Fruit fly (Drosophila melanogaster) whole organism, embryonic: ENCODE measurements around the gene CG2147.

Source experiments
- B-H2 ChIP-seq: fragments of 200-800 bp; sonication (Bioruptor generic); optimal IDR thresholded peaks from 2 replicates; lab custom pipeline; 2018; ENCODE audit warnings: missing biosample characterization, mild to moderate bottlenecking, missing genetic modification characterization
- CG10147 ChIP-seq: fragments of 200-800 bp; sonication (Bioruptor generic); optimal IDR thresholded peaks from 2 replicates; lab custom pipeline; 2019; ENCODE audit warnings: missing biosample characterization, mild to moderate bottlenecking, missing genetic modification characterization, moderate library complexity
- CG1024 ChIP-seq: fragments of 200-800 bp; sonication (Bioruptor generic); IDR thresholded peaks from 2 replicates; pipeline ENCODE4 v1.3.6; 2022; ENCODE audit warnings: missing biosample characterization, missing genetic modification characterization
- CG10366 ChIP-seq: fragments of 200-800 bp; sonication (Bioruptor generic); IDR thresholded peaks from 2 replicates; pipeline ENCODE4 v1.3.6; 2022; ENCODE audit warnings: missing biosample characterization, missing genetic modification characterization
- CG11085 ChIP-seq: fragments of 200-800 bp; sonication (Bioruptor generic); IDR thresholded peaks from 2 replicates; pipeline ENCODE4 v1.3.6; 2022; ENCODE audit warnings: missing biosample characterization, missing genetic modification characterization
- CG14050 ChIP-seq: fragments of 200-800 bp; sonication (Bioruptor generic); IDR thresholded peaks from 3 replicates; pipeline ENCODE4 v1.3.6; 2022; ENCODE audit warnings: missing biosample characterization, missing genetic modification characterization
- CG15696 ChIP-seq: fragments of 200-800 bp; sonication (Bioruptor generic); optimal IDR thresholded peaks from 2 replicates; lab custom pipeline; 2019; ENCODE audit warnings: missing biosample characterization, mild to moderate bottlenecking, missing genetic modification characterization, moderate library complexity
- CG1647 ChIP-seq: fragments of 200-800 bp; sonication (Bioruptor generic); optimal IDR thresholded peaks from 3 replicates; lab custom pipeline; 2016; ENCODE audit warnings: missing biosample characterization, missing genetic modification characterization
- CG17385 ChIP-seq: fragments of 200-800 bp; sonication (Bioruptor generic); optimal IDR thresholded peaks from 3 replicates; lab custom pipeline; 2018; ENCODE audit warnings: missing biosample characterization, mild to moderate bottlenecking, missing genetic modification characterization
- CG17612 ChIP-seq: fragments of 200-800 bp; sonication (Bioruptor generic); IDR thresholded peaks from 2 replicates; pipeline ENCODE4 v1.3.6; 2022; ENCODE audit warnings: missing biosample characterization, missing genetic modification characterization
- CG2202 ChIP-seq: fragments of 200-800 bp; sonication (Bioruptor generic); optimal IDR thresholded peaks from 2 replicates; lab custom pipeline; 2018; ENCODE audit warnings: missing biosample characterization, mild to moderate bottlenecking, missing genetic modification characterization
- CG3065 ChIP-seq: fragments of 200-800 bp; sonication (Bioruptor generic); optimal IDR thresholded peaks from 2 replicates; lab custom pipeline; 2016; ENCODE audit warnings: missing biosample characterization, missing genetic modification characterization
- CG31224 ChIP-seq: fragments of 200-800 bp; sonication (Bioruptor generic); IDR thresholded peaks from 2 replicates; pipeline ENCODE4 v1.3.6; 2022; ENCODE audit warnings: missing biosample characterization, missing genetic modification characterization
- CG33557 ChIP-seq: fragments of 200-800 bp; sonication (Bioruptor generic); optimal IDR thresholded peaks from 2 replicates; lab custom pipeline; 2019; ENCODE audit warnings: missing biosample characterization, mild to moderate bottlenecking, missing genetic modification characterization, moderate library complexity
- CG3407 ChIP-seq: fragments of 200-800 bp; sonication (Bioruptor generic); optimal IDR thresholded peaks from 2 replicates; lab custom pipeline; 2018; ENCODE audit warnings: missing biosample characterization, mild to moderate bottlenecking, missing genetic modification characterization
- CG34376 ChIP-seq: fragments of 200-800 bp; sonication (Bioruptor generic); optimal IDR thresholded peaks from 2 replicates; lab custom pipeline; 2018; ENCODE audit warnings: missing biosample characterization, mild to moderate bottlenecking, missing genetic modification characterization
- CG3847 ChIP-seq: fragments of 200-800 bp; sonication (Bioruptor generic); IDR thresholded peaks from 2 replicates; pipeline ENCODE4 v1.3.6; 2022; ENCODE audit warnings: missing biosample characterization, missing genetic modification characterization
- CG4617 ChIP-seq: fragments of 200-800 bp; sonication (Bioruptor generic); optimal IDR thresholded peaks from 3 replicates; lab custom pipeline; 2016; ENCODE audit warnings: missing biosample characterization, missing genetic modification characterization, borderline replicate concordance
- CG6813 ChIP-seq: fragments of 200-800 bp; sonication (Bioruptor generic); optimal IDR thresholded peaks from 2 replicates; lab custom pipeline; 2017; ENCODE audit warnings: missing biosample characterization, missing genetic modification characterization, mild to moderate bottlenecking, moderate library complexity, missing genetic modification reagents
- CG6854 ChIP-seq: fragments of 200-800 bp; sonication (Bioruptor generic); optimal IDR thresholded peaks from 3 replicates; lab custom pipeline; 2017; ENCODE audit warnings: missing biosample characterization, mild to moderate bottlenecking, missing genetic modification characterization
- CG7987 ChIP-seq: fragments of 200-800 bp; sonication (Bioruptor generic); optimal IDR thresholded peaks from 2 replicates; lab custom pipeline; 2018; ENCODE audit warnings: missing biosample characterization, mild to moderate bottlenecking, missing genetic modification characterization, moderate library complexity
- CG8290 ChIP-seq, 3 experiments: fragments of 200-800 bp; sonication (Bioruptor generic); optimal IDR thresholded peaks; 2 replicates each; lab custom pipeline; 2016 to 2019; ENCODE audit warnings: missing biosample characterization in 3 of 3, missing genetic modification characterization in 3 of 3, mild to moderate bottlenecking in 2 of 3, moderate library complexity in 1 of 3
- CG8765 ChIP-seq: fragments of 200-800 bp; sonication (Bioruptor generic); IDR thresholded peaks from 2 replicates; pipeline ENCODE4 v1.3.6; 2022; ENCODE audit warnings: missing biosample characterization, missing genetic modification characterization
- CG8944 ChIP-seq: fragments of 200-800 bp; sonication (Bioruptor generic); optimal IDR thresholded peaks from 3 replicates; lab custom pipeline; 2016; ENCODE audit warnings: missing biosample characterization, missing genetic modification characterization
- CTCF ChIP-seq: fragments of 200-800 bp; sonication (Bioruptor generic); optimal IDR thresholded peaks from 2 replicates; lab custom pipeline; 2017; ENCODE audit warnings: missing biosample characterization, mild to moderate bottlenecking, missing genetic modification characterization, moderate library complexity
- Camta ChIP-seq: fragments of 200-800 bp; sonication (Bioruptor generic); optimal IDR thresholded peaks from 2 replicates; lab custom pipeline; 2016; ENCODE audit warnings: missing biosample characterization, missing genetic modification characterization
- CrebB ChIP-seq: fragments of 200-800 bp; sonication (Bioruptor generic); optimal IDR thresholded peaks from 3 replicates; lab custom pipeline; 2018; ENCODE audit warnings: missing biosample characterization, mild to moderate bottlenecking, missing genetic modification characterization
- D ChIP-seq, 2 experiments: fragments of 200-800 bp in 1 of 2; fragments of >200 bp in 1 of 2; sonication (Bioruptor generic) in 1 of 2; optimal IDR thresholded peaks; 2 replicates in 1 of 2; 3 replicates in 1 of 2; lab custom pipeline; 2017; ENCODE audit warnings: mild to moderate bottlenecking in 1 of 2, missing biosample characterization in 1 of 2, missing genetic modification characterization in 1 of 2, missing genetic modification reagents in 1 of 2
- Fer1 ChIP-seq: fragments of 200-800 bp; sonication (Bioruptor generic); optimal IDR thresholded peaks from 2 replicates; lab custom pipeline; 2017; ENCODE audit warnings: missing biosample characterization, mild to moderate bottlenecking, missing genetic modification characterization
- Gug ChIP-seq: fragments of 200-800 bp; sonication (Bioruptor generic); IDR thresholded peaks from 4 replicates; pipeline ENCODE4 v1.3.6; 2022; ENCODE audit warnings: missing biosample characterization, missing genetic modification characterization
- HHEX ChIP-seq: fragments of 200-800 bp; sonication (Bioruptor generic); optimal IDR thresholded peaks from 3 replicates; lab custom pipeline; 2017; ENCODE audit warnings: missing biosample characterization, mild to moderate bottlenecking, missing genetic modification characterization, missing genetic modification reagents
- Oli ChIP-seq: fragments of 200-800 bp; sonication (Bioruptor generic); optimal IDR thresholded peaks from 2 replicates; lab custom pipeline; 2018; ENCODE audit warnings: missing biosample characterization, mild to moderate bottlenecking, missing genetic modification characterization, moderate library complexity
- Scr ChIP-seq: fragments of 200-800 bp; sonication (Bioruptor generic); IDR thresholded peaks from 2 replicates; pipeline ENCODE4 v1.3.6; 2022; ENCODE audit warnings: missing biosample characterization, missing genetic modification characterization; ENCODE audit not compliant: partially characterized antibody
- Spps ChIP-seq: fragments of 200-800 bp; sonication (Bioruptor generic); optimal IDR thresholded peaks from 2 replicates; lab custom pipeline; 2018; ENCODE audit warnings: missing biosample characterization, mild to moderate bottlenecking, missing genetic modification characterization
- Sry-δ ChIP-seq: fragments of 200-800 bp; sonication (Bioruptor generic); optimal IDR thresholded peaks from 2 replicates; lab custom pipeline; 2016; ENCODE audit warnings: missing biosample characterization, missing genetic modification characterization
- br ChIP-seq: fragments of >200 bp; optimal IDR thresholded peaks from 2 replicates; lab custom pipeline; 2017
- chinmo ChIP-seq: fragments of 200-800 bp; sonication (Bioruptor generic); IDR thresholded peaks from 4 replicates; pipeline ENCODE4 v1.3.6; 2022; ENCODE audit warnings: missing biosample characterization, missing genetic modification characterization; ENCODE audit not compliant: partially characterized antibody
- emc ChIP-seq: fragments of 200-800 bp; sonication (Bioruptor generic); optimal IDR thresholded peaks from 2 replicates; lab custom pipeline; 2016; ENCODE audit warnings: missing biosample characterization, missing genetic modification characterization
- gfzf ChIP-seq: fragments of 200-800 bp; sonication (Bioruptor generic); optimal IDR thresholded peaks from 2 replicates; lab custom pipeline; 2016; ENCODE audit warnings: missing biosample characterization, mild to moderate bottlenecking, missing genetic modification characterization, moderate library complexity
- hth ChIP-seq: fragments of >200 bp; optimal IDR thresholded peaks from 2 replicates; lab custom pipeline; 2017; ENCODE audit warnings: inconsistent platforms
- jigr1 ChIP-seq: fragments of 200-800 bp; sonication (Bioruptor generic); IDR thresholded peaks from 3 replicates; pipeline ENCODE4 v1.3.6; 2022; ENCODE audit warnings: missing biosample characterization, missing genetic modification characterization
- lov ChIP-seq, 2 experiments: fragments of 200-800 bp in 1 of 2; fragments of >200 bp in 1 of 2; sonication (Bioruptor generic) in 1 of 2; IDR thresholded peaks in 1 of 2; optimal IDR thresholded peaks in 1 of 2; 2 replicates in 1 of 2; 3 replicates in 1 of 2; pipeline versions ENCODE4 v1.3.6 to Lab custom; 2017 to 2022; ENCODE audit warnings: missing biosample characterization in 1 of 2, missing genetic modification characterization in 1 of 2
- sc ChIP-seq, 3 experiments: fragments of >200 bp in 2 of 3; fragments of 200-800 bp in 1 of 3; sonication (Bioruptor generic) in 1 of 3; optimal IDR thresholded peaks; 2 replicates in 2 of 3; 3 replicates in 1 of 3; lab custom pipeline; 2017; ENCODE audit warnings: mild to moderate bottlenecking in 1 of 3, missing biosample characterization in 1 of 3, missing genetic modification characterization in 1 of 3, missing genetic modification reagents in 1 of 3
- sens-2 ChIP-seq: fragments of 200-800 bp; sonication (Bioruptor generic); IDR thresholded peaks from 2 replicates; pipeline ENCODE4 v1.3.6; 2022; ENCODE audit warnings: missing biosample characterization, missing genetic modification characterization
- sob ChIP-seq: fragments of 200-800 bp; sonication (Bioruptor generic); IDR thresholded peaks from 2 replicates; pipeline ENCODE4 v1.3.6; 2022; ENCODE audit warnings: missing biosample characterization, missing genetic modification characterization
- tna ChIP-seq: fragments of 200-800 bp; sonication (Bioruptor generic); IDR thresholded peaks from 2 replicates; pipeline ENCODE4 v1.3.6; 2022; ENCODE audit warnings: missing biosample characterization, missing genetic modification characterization; ENCODE audit not compliant: partially characterized antibody
- tx ChIP-seq: fragments of 200-800 bp; sonication (Bioruptor generic); optimal IDR thresholded peaks from 2 replicates; lab custom pipeline; 2016; ENCODE audit warnings: missing biosample characterization, missing genetic modification characterization
- wek ChIP-seq: fragments of 200-800 bp; sonication (Bioruptor generic); optimal IDR thresholded peaks from 3 replicates; lab custom pipeline; 2018; ENCODE audit warnings: missing biosample characterization, mild to moderate bottlenecking, missing genetic modification characterization, moderate library complexity

Gene CG2147

DNA sequence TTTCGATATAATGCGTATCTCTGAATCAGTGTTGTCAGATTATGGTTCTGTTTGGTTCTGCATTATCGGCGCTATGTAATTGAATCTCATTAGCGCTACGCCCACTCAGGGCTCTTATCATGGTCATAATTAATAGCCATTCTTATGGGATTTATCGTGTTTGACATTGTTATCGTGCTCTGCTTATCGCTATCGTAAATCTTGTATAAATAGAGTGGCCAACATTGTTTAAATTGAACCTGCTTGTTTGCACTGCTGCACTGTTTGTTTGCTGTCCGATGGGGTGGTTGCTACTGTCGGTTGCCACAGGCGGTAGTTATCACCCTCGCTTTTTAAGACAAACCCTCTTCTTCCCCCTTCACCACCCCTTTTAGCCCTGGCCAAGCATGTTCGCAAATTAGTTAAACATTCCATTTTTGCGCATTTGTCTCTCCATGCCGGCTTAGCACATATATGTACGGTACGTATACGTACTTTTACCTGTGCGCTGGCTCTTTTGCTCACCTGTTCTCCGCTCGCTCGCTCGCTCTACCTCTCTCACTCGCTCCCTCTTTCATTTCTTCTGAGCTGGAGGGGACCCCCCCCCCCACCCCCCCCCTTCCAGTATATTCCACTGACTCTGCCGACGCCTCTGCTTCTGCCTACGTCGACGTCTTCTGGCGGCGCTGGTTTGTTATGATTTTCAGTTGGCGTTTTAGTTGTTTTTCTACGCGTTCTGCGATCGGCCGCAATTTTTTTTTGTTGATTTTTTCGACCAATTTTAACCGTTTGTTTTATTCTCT lies 10.4 kb upstream of the CG2147 start (continued):
- TF ChIP-seq CG11085 (GFP tag; lab: Robert Waterston, UW) (no peak), tx (GFP tag; lab: Kevin White, UChicago) (peak; percentile 16), CrebB (tag; lab: Kevin White, UChicago) (peak; percentile 44), sens-2 (GFP tag; lab: Robert Waterston, UW) (0 out of 2 replicates have a peak, but pooled peaks have one; percentile 30), Camta (GFP tag; lab: Kevin White, UChicago) (peak; percentile 43), Fer1 (GFP tag; lab: Kevin White, UChicago) (peak; percentile 75), br (lab: Kevin White, UChicago) (no peak), CG3847 (no peak), Scr (GFP tag; lab: Robert Waterston, UW) (no peak), tna (no peak), CG6854 (GFP tag; lab: Kevin White, UChicago) (peak; percentile 68), CG7987 (GFP tag; lab: Kevin White, UChicago) (peak; percentile 82), sc (optimal IDR thresholded peaks at IDR 0.05; lab: Kevin White, UChicago) (no peak), sc (GFP tag; optimal IDR thresholded peaks at IDR 0.05; lab: Kevin White, UChicago) (peak; percentile 51), jigr1 (GFP tag; lab: Robert Waterston, UW) (no peak), D (optimal IDR thresholded peaks at IDR 0.05; lab: Kevin White, UChicago) (no peak), D (GFP tag; optimal IDR thresholded peaks at IDR 0.05; lab: Kevin White, UChicago) (peak; percentile 75), Gug (GFP tag; lab: Robert Waterston, UW) (no peak), hth (lab: Kevin White, UChicago) (no peak), Sry-δ (GFP tag; lab: Kevin White, UChicago) (peak; percentile 11), CG1024 (GFP tag; lab: Robert Waterston, UW) (peak; percentile 19; the same call in 1 of the 2 replicates), HHEX (GFP tag; lab: Kevin White, UChicago) (peak; percentile 68), CG1647 (GFP tag; lab: Kevin White, UChicago) (peak; percentile 15), CTCF (GFP tag; lab: Kevin White, UChicago) (peak; percentile 15), CG10147 (GFP tag; lab: Kevin White, UChicago) (no peak), CG14050 (GFP tag; lab: Robert Waterston, UW) (0 out of 3 replicates have a peak, but pooled peaks have one; percentile 11), CG31224 (GFP tag; lab: Robert Waterston, UW) (no peak), CG4617 (no peak), CG8290 (GFP tag; optimal IDR thresholded peaks at IDR 0.05; lab: Kevin White, UChicago) (peak; percentile 31), CG8290 (tag; optimal IDR thresholded peaks at IDR 0.05; lab: Kevin White, UChicago) (peak; percentile 53 to 65), emc (GFP tag; lab: Kevin White, UChicago) (no peak), CG15696 (peak; percentile 71), Oli (tag; lab: Kevin White, UChicago) (no peak), CG34376 (peak; percentile 59), wek (GFP tag; lab: Kevin White, UChicago) (peak; percentile 77), CG3407 (GFP tag; lab: Kevin White, UChicago) (peak; percentile 80), CG2202 (tag; lab: Kevin White, UChicago) (peak; percentile 78), B-H2 (GFP tag; lab: Kevin White, UChicago) (peak; percentile 19), CG8944 (GFP tag; lab: Kevin White, UChicago) (peak; percentile 39), CG33557 (GFP tag; lab: Kevin White, UChicago) (peak; percentile 68), chinmo (GFP tag; lab: Robert Waterston, UW) (0 out of 4 replicates have a peak, but pooled peaks have one; percentile 58), gfzf (GFP tag; lab: Kevin White, UChicago) (no peak), CG6813 (peak; percentile 83), sob (GFP tag; lab: Robert Waterston, UW) (no peak), Spps (tag; lab: Kevin White, UChicago) (peak; percentile 39), CG10366 (GFP tag; lab: Robert Waterston, UW) (no peak), CG17385 (GFP tag; lab: Kevin White, UChicago) (peak; percentile 41), lov (optimal IDR thresholded peaks at IDR 0.05; lab: Kevin White, UChicago) (no peak), lov (GFP tag; IDR thresholded peaks at IDR 0.05; lab: Robert Waterston, UW) (no peak), CG8765 (GFP tag; lab: Robert Waterston, UW) (no peak), CG17612 (no peak), CG3065 (peak; percentile 1)
